Fruit fly (Drosophila melanogaster) whole organism, prepupa: ENCODE measurements around the gene CG31776.

Experiments
- CG10631 ChIP-seq: fragments of 200-800 bp; sonication (Bioruptor generic); optimal IDR thresholded peaks from 2 replicates; lab custom pipeline; 2016; ENCODE audit warnings: missing biosample characterization, missing genetic modification characterization
- CG10669 ChIP-seq: fragments of 200-800 bp; sonication (Bioruptor generic); optimal IDR thresholded peaks from 3 replicates; lab custom pipeline; 2018; ENCODE audit warnings: missing biosample characterization, mild to moderate bottlenecking, missing genetic modification characterization, moderate library complexity
- CG11294 ChIP-seq: fragments of 200-800 bp; sonication (Bioruptor generic); IDR thresholded peaks from 2 replicates; pipeline ENCODE4 v1.3.6; 2022; ENCODE audit warnings: missing biosample characterization, missing genetic modification characterization
- CG11762 ChIP-seq: fragments of 200-800 bp; sonication (Bioruptor generic); optimal IDR thresholded peaks from 3 replicates; lab custom pipeline; 2016; ENCODE audit warnings: missing biosample characterization, missing genetic modification characterization; ENCODE audit not compliant: insufficient read depth
- CG11902 ChIP-seq: fragments of 200-800 bp; sonication (Bioruptor generic); optimal IDR thresholded peaks from 3 replicates; lab custom pipeline; 2016; ENCODE audit warnings: missing biosample characterization, missing genetic modification characterization
- CG15336 ChIP-seq: fragments of 200-800 bp; sonication (Bioruptor generic); IDR thresholded peaks from 2 replicates; pipeline ENCODE4 v1.3.6; 2022; ENCODE audit warnings: missing biosample characterization, missing genetic modification characterization
- CG3032 ChIP-seq: fragments of 200-800 bp; optimal IDR thresholded peaks from 2 replicates; lab custom pipeline; 2019; ENCODE audit warnings: missing biosample characterization, mild to moderate bottlenecking, missing genetic modification characterization, moderate library complexity
- CG31627 ChIP-seq: fragments of 200-800 bp; sonication (Bioruptor generic); optimal IDR thresholded peaks from 3 replicates; lab custom pipeline; 2016; ENCODE audit warnings: missing biosample characterization, missing genetic modification characterization
- CG34406 ChIP-seq: fragments of 200-800 bp; sonication (Bioruptor generic); optimal IDR thresholded peaks from 3 replicates; lab custom pipeline; 2016; ENCODE audit warnings: missing biosample characterization, missing genetic modification characterization
- CG3919 ChIP-seq: fragments of 200-800 bp; sonication (Bioruptor generic); optimal IDR thresholded peaks from 3 replicates; lab custom pipeline; 2016; ENCODE audit warnings: missing biosample characterization, missing genetic modification characterization
- CG4318 ChIP-seq: fragments of 200-800 bp; sonication (Bioruptor generic); optimal IDR thresholded peaks from 3 replicates; lab custom pipeline; 2017; ENCODE audit warnings: missing biosample characterization, mild to moderate bottlenecking, missing genetic modification characterization
- CG6163 ChIP-seq: fragments of 200-800 bp; sonication (Bioruptor generic); IDR thresholded peaks from 3 replicates; pipeline ENCODE4 v1.3.6; 2022; ENCODE audit warnings: missing biosample characterization, missing genetic modification characterization
- CG6276 ChIP-seq: fragments of 200-800 bp; sonication (Bioruptor generic); optimal IDR thresholded peaks from 2 replicates; lab custom pipeline; 2017; ENCODE audit warnings: missing biosample characterization, mild to moderate bottlenecking, missing genetic modification characterization
- CG6808 ChIP-seq: fragments of 200-800 bp; sonication (Bioruptor generic); optimal IDR thresholded peaks from 3 replicates; lab custom pipeline; 2017; ENCODE audit warnings: missing biosample characterization, missing genetic modification characterization, mild to moderate bottlenecking, moderate library complexity, missing genetic modification reagents
- CG6854 ChIP-seq: fragments of 200-800 bp; sonication (Bioruptor generic); optimal IDR thresholded peaks from 2 replicates; lab custom pipeline; 2017; ENCODE audit warnings: missing biosample characterization, mild to moderate bottlenecking, missing genetic modification characterization
- CG7368 ChIP-seq: fragments of 200-800 bp; sonication (Bioruptor generic); optimal IDR thresholded peaks from 3 replicates; lab custom pipeline; 2016; ENCODE audit warnings: missing biosample characterization, missing genetic modification characterization
- CG8119 ChIP-seq: fragments of 200-800 bp; sonication (Bioruptor generic); IDR thresholded peaks from 3 replicates; pipeline ENCODE4 v1.3.6; 2022; ENCODE audit warnings: missing biosample characterization, missing genetic modification characterization
- CG8319 ChIP-seq: fragments of 200-800 bp; sonication (Bioruptor generic); optimal IDR thresholded peaks from 3 replicates; lab custom pipeline; 2016; ENCODE audit warnings: missing biosample characterization, missing genetic modification characterization
- CG8632 ChIP-seq: fragments of 200-800 bp; sonication (Bioruptor generic); optimal IDR thresholded peaks from 3 replicates; lab custom pipeline; 2016; ENCODE audit warnings: missing biosample characterization, missing genetic modification characterization
- CG9139 ChIP-seq: fragments of 200-800 bp; sonication (Bioruptor generic); optimal IDR thresholded peaks from 3 replicates; lab custom pipeline; 2017; ENCODE audit warnings: missing biosample characterization, mild to moderate bottlenecking, missing genetic modification characterization
- Eip75B ChIP-seq: fragments of 200-800 bp; sonication (Bioruptor generic); optimal IDR thresholded peaks from 3 replicates; lab custom pipeline; 2016; ENCODE audit warnings: missing biosample characterization, missing genetic modification characterization
- Eip78C ChIP-seq: fragments of 200-800 bp; sonication (Bioruptor generic); peaks from one replicate; lab custom pipeline; 2016; ENCODE audit warnings: missing biosample characterization, missing genetic modification characterization
- Eip93F ChIP-seq: fragments of 200-800 bp; sonication (Bioruptor generic); optimal IDR thresholded peaks from 2 replicates; lab custom pipeline; 2016; ENCODE audit warnings: missing biosample characterization, mild to moderate bottlenecking, missing genetic modification characterization
- Ets21C ChIP-seq: fragments of 200-800 bp; sonication (Bioruptor generic); optimal IDR thresholded peaks from 3 replicates; lab custom pipeline; 2016; ENCODE audit warnings: missing biosample characterization, missing genetic modification characterization
- Ets96B ChIP-seq: fragments of 200-800 bp; optimal IDR thresholded peaks from 2 replicates; lab custom pipeline; 2019; ENCODE audit warnings: missing biosample characterization, mild to moderate bottlenecking, missing genetic modification characterization, moderate library complexity
- Gug ChIP-seq: fragments of 200-800 bp; sonication (Bioruptor generic); IDR thresholded peaks from 2 replicates; pipeline ENCODE4 v1.3.6; 2022; ENCODE audit warnings: missing biosample characterization, missing genetic modification characterization
- Hr38 ChIP-seq: sonication (Bioruptor generic); optimal IDR thresholded peaks from 2 replicates; lab custom pipeline; 2016; ENCODE audit warnings: missing biosample characterization, missing genetic modification characterization
- Hr4 ChIP-seq: fragments of 200-800 bp; sonication (Bioruptor generic); optimal IDR thresholded peaks from 3 replicates; lab custom pipeline; 2016; ENCODE audit warnings: missing biosample characterization, missing genetic modification characterization
- Lpt ChIP-seq: fragments of 200-800 bp; sonication (Bioruptor generic); optimal IDR thresholded peaks from 3 replicates; lab custom pipeline; 2016; ENCODE audit warnings: missing biosample characterization, missing genetic modification characterization
- Met ChIP-seq: fragments of 200-800 bp; sonication (Bioruptor generic); optimal IDR thresholded peaks from 3 replicates; lab custom pipeline; 2016; ENCODE audit warnings: missing biosample characterization, missing genetic modification characterization
- OdsH ChIP-seq: fragments of 200-800 bp; sonication (Bioruptor generic); optimal IDR thresholded peaks from 3 replicates; lab custom pipeline; 2016; ENCODE audit warnings: missing biosample characterization, missing genetic modification characterization
- Smox ChIP-seq: fragments of 200-800 bp; sonication (Bioruptor generic); optimal IDR thresholded peaks from 3 replicates; lab custom pipeline; 2016; ENCODE audit warnings: missing biosample characterization, missing genetic modification characterization
- Sox14 ChIP-seq: fragments of 200-800 bp; sonication (Bioruptor generic); optimal IDR thresholded peaks from 3 replicates; lab custom pipeline; 2016; ENCODE audit warnings: missing biosample characterization, missing genetic modification characterization
- Sox15 ChIP-seq: fragments of 200-800 bp; sonication (Bioruptor generic); optimal IDR thresholded peaks from 3 replicates; lab custom pipeline; 2016; ENCODE audit warnings: missing biosample characterization, missing genetic modification characterization
- achi ChIP-seq: fragments of 200-800 bp; sonication (Bioruptor generic); optimal IDR thresholded peaks from 3 replicates; lab custom pipeline; 2016; ENCODE audit warnings: missing biosample characterization, missing genetic modification characterization
- acj6 ChIP-seq: fragments of 200-800 bp; sonication (Bioruptor generic); optimal IDR thresholded peaks from 3 replicates; lab custom pipeline; 2016; ENCODE audit warnings: missing biosample characterization, missing genetic modification characterization
- cyc ChIP-seq: fragments of 200-800 bp; sonication (Bioruptor generic); optimal IDR thresholded peaks from 3 replicates; lab custom pipeline; 2016; ENCODE audit warnings: missing biosample characterization, missing genetic modification characterization
- dsx ChIP-seq: fragments of 200-800 bp; optimal IDR thresholded peaks from 3 replicates; lab custom pipeline; 2019; ENCODE audit warnings: missing biosample characterization, mild to moderate bottlenecking, missing genetic modification characterization, moderate library complexity; ENCODE audit not compliant: poor library complexity, severe bottlenecking
- fd59A ChIP-seq: fragments of 200-800 bp; sonication (Bioruptor generic); optimal IDR thresholded peaks from 2 replicates; lab custom pipeline; 2017; ENCODE audit warnings: missing biosample characterization, mild to moderate bottlenecking, missing genetic modification characterization, missing genetic modification reagents
- fd85E ChIP-seq: fragments of 200-800 bp; sonication (Bioruptor generic); optimal IDR thresholded peaks from 3 replicates; lab custom pipeline; 2016; ENCODE audit warnings: missing biosample characterization, missing genetic modification characterization
- fkh ChIP-seq: fragments of 200-800 bp; sonication (Bioruptor generic); optimal IDR thresholded peaks from 3 replicates; lab custom pipeline; 2017; ENCODE audit warnings: missing biosample characterization, mild to moderate bottlenecking, missing genetic modification characterization, moderate library complexity
- lz ChIP-seq: fragments of 200-800 bp; sonication (Bioruptor generic); optimal IDR thresholded peaks from 3 replicates; lab custom pipeline; 2016; ENCODE audit warnings: missing biosample characterization, missing genetic modification characterization
- net ChIP-seq: fragments of 200-800 bp; sonication (Bioruptor generic); optimal IDR thresholded peaks from 3 replicates; lab custom pipeline; 2016; ENCODE audit warnings: missing biosample characterization, missing genetic modification characterization
- salr ChIP-seq, 2 experiments: fragments of 200-800 bp; sonication (Bioruptor generic); optimal IDR thresholded peaks; 3 replicates each; lab custom pipeline; 2016 to 2018; ENCODE audit warnings: missing biosample characterization in 2 of 2, missing genetic modification characterization in 2 of 2, mild to moderate bottlenecking in 1 of 2
- spab ChIP-seq: fragments of 200-800 bp; sonication (Bioruptor generic); optimal IDR thresholded peaks from 2 replicates; lab custom pipeline; 2017; ENCODE audit warnings: missing biosample characterization, mild to moderate bottlenecking, missing genetic modification characterization, missing genetic modification reagents
- ss ChIP-seq, 2 experiments: fragments of 200-800 bp; sonication (Bioruptor generic); optimal IDR thresholded peaks; 2 replicates in 1 of 2; 3 replicates in 1 of 2; lab custom pipeline; 2017 to 2018; ENCODE audit warnings: mild to moderate bottlenecking in 2 of 2, missing biosample characterization in 2 of 2, missing genetic modification characterization in 2 of 2, moderate library complexity in 1 of 2
- svp ChIP-seq: fragments of 200-800 bp; sonication (Bioruptor generic); peaks from one replicate; lab custom pipeline; 2016; ENCODE audit warnings: missing biosample characterization, missing genetic modification characterization
- topi ChIP-seq: fragments of 200-800 bp; sonication (Bioruptor generic); optimal IDR thresholded peaks from 3 replicates; lab custom pipeline; 2016; ENCODE audit warnings: missing biosample characterization, missing genetic modification characterization
- vri ChIP-seq: fragments of 200-800 bp; sonication (Bioruptor generic); optimal IDR thresholded peaks from 3 replicates; lab custom pipeline; 2016; ENCODE audit warnings: missing biosample characterization, mild to moderate bottlenecking, missing genetic modification characterization

Gene CG31776

DNA sequence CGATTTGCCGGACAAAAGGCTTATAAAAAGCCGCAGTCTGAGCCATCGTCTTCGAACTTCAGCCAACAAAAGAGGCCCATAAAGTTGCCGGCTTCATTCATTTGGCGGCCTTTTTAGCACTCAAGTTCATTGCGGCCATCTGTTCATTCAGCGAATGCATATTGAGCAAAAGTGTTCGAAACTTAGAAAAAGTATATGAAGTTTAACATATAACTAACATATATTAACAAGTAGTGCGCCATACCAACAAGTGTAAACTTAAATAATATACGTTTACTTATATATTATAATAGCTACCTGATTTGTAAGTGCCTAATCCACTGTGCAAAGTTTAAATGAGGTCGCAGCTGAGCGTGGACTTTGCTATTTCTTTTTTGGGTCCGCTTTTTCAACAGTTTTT is 33.6 kb upstream of the CG31776 start (continued):
- no peak for TF ChIP-seq CG11762 (GFP tag; lab: Kevin White, UChicago)
- no peak for TF ChIP-seq CG6808
- TF ChIP-seq CG31627 = no peak
- TF ChIP-seq net (GFP tag; lab: Kevin White, UChicago) = peak; percentile 6
- no peak for TF ChIP-seq dsx
- TF ChIP-seq Hr4 (GFP tag; lab: Kevin White, UChicago) = peak; percentile 38
- TF ChIP-seq CG10669 = no peak
- peak; percentile 68 for TF ChIP-seq CG8119
- no peak for TF ChIP-seq Eip93F (GFP tag; lab: Kevin White, UChicago)
- TF ChIP-seq Eip75B = no peak

DNA sequence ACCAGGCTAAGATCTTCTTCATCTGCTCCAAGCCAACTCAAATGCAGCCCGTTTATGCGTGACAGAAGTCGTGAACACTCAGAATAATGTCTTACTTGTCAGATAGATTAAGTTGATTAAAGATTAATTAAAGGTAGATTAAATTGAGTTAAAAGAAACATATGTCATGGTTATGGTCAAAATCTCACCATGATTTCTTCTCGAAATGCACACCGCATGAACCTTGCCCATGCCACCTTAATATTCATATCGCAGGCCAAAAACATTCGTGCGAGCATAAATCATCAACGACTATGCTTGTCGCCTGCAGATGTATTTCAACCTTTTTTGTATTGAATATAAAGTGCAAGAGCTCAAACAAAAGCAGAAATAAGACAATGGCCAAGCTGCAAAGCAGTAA is 32.9 kb upstream of the CG31776 start:
- TF ChIP-seq acj6 (GFP tag; lab: Kevin White, UChicago) (peak; percentile 76), Lpt (GFP tag; lab: Kevin White, UChicago) (peak; percentile 70), CG11902 (peak; percentile 15), Smox (GFP tag; lab: Kevin White, UChicago) (peak; percentile 83), achi (peak; percentile 83), CG10631 (peak; percentile 83), Hr38 (GFP tag; lab: Kevin White, UChicago) (no peak), CG7368 (GFP tag; lab: Kevin White, UChicago) (peak; percentile 71), svp (GFP tag; lab: Kevin White, UChicago) (peak; percentile 86), Ets21C (GFP tag; lab: Kevin White, UChicago) (peak; percentile 89), CG4318 (GFP tag; lab: Kevin White, UChicago) (peak; percentile 57), Sox14 (peak; percentile 93), CG11762 (GFP tag; lab: Kevin White, UChicago) (peak; percentile 63), CG34406 (GFP tag; lab: Kevin White, UChicago) (peak; percentile 70), Sox15 (no peak), CG11294 (peak; percentile 63), CG6163 (GFP tag; lab: Robert Waterston, UW) (peak; percentile 95), CG9139 (no peak), spab (GFP tag; lab: Kevin White, UChicago) (peak; percentile 31), net (GFP tag; lab: Kevin White, UChicago) (peak; percentile 73), salr (GFP tag; optimal IDR thresholded peaks at IDR 0.05; lab: Kevin White, UChicago) (peak; percentile 59 to 81), topi (peak; percentile 83), Gug (GFP tag; lab: Robert Waterston, UW) (peak; percentile 69), Eip93F (GFP tag; lab: Kevin White, UChicago) (peak; percentile 53), CG3032 (tag; lab: Kevin White, UChicago) (peak; percentile 71), CG8119 (peak; percentile 93), dsx (peak; percentile 71), ss (GFP tag; optimal IDR thresholded peaks at IDR 0.05; lab: Kevin White, UChicago) (peak; percentile 46 to 68), OdsH (peak; percentile 93), CG6808 (peak; percentile 53), lz (peak; percentile 84), Ets96B (tag; lab: Kevin White, UChicago) (peak; percentile 63), CG15336 (GFP tag; lab: Robert Waterston, UW) (peak; percentile 94), CG31627 (peak; percentile 87), fkh (GFP tag; lab: Kevin White, UChicago) (no peak), CG6276 (GFP tag; lab: Kevin White, UChicago) (peak; percentile 82), Eip75B (peak; percentile 80), CG8319 (peak; percentile 35), fd85E (GFP tag; lab: Kevin White, UChicago) (peak; percentile 11), Met (GFP tag; lab: Kevin White, UChicago) (peak; percentile 89), CG10669 (peak; percentile 52), Eip78C (GFP tag; lab: Kevin White, UChicago) (peak; percentile 94), CG3919 (GFP tag; lab: Kevin White, UChicago) (peak; percentile 79), fd59A (peak; percentile 78), CG6854 (no peak), cyc (GFP tag; lab: Kevin White, UChicago) (peak; percentile 75), vri (peak; percentile 95), CG8632 (GFP tag; lab: Kevin White, UChicago) (peak; percentile 66)
